Fruit fly (Drosophila melanogaster): ENCODE measurements around the gene CG16956.

CG16956 gene

dm6 chr2L:13396084-13396483 lies 18.3 kb downstream of the CG16956 start, which contains the start of gene CG16957:
CG16957 (minus strand) TSS chr2L:13396184.
- no peak for TF ChIP-seq CG6854 (GFP tag; optimal IDR thresholded peaks at IDR 0.05)
- no peak for TF ChIP-seq CG31627 (GFP tag; optimal IDR thresholded peaks at IDR 0.05)
- TF ChIP-seq ss (GFP tag; optimal IDR thresholded peaks at IDR 0.05): no peak
- TF ChIP-seq CG10669 (GFP tag; optimal IDR thresholded peaks at IDR 0.05): no peak
- no peak for TF ChIP-seq spab (GFP tag; optimal IDR thresholded peaks at IDR 0.05)
- no peak for TF ChIP-seq dsx (GFP tag; optimal IDR thresholded peaks at IDR 0.05; ENCODE audit: poor library complexity, severe bottlenecking)
- no peak for TF ChIP-seq dac (GFP tag; optimal IDR thresholded peaks at IDR 0.05)
- TF ChIP-seq CG6276 (GFP tag; optimal IDR thresholded peaks at IDR 0.05): no peak
- TF ChIP-seq Sox14 (GFP tag; optimal IDR thresholded peaks at IDR 0.05): no peak
- TF ChIP-seq CG8119 (GFP tag; IDR thresholded peaks at IDR 0.05): no peak
- TF ChIP-seq CG15336 (GFP tag; IDR thresholded peaks at IDR 0.05): no peak
- TF ChIP-seq Met (GFP tag; optimal IDR thresholded peaks at IDR 0.05): no peak
- TF ChIP-seq Sox15 (GFP tag; optimal IDR thresholded peaks at IDR 0.05): no peak
- no peak for TF ChIP-seq Hr39 (GFP tag; optimal IDR thresholded peaks at IDR 0.05)
- no peak for TF ChIP-seq Smox (GFP tag; optimal IDR thresholded peaks at IDR 0.05)
- TF ChIP-seq CG11902 (GFP tag; optimal IDR thresholded peaks at IDR 0.05): no peak
- no peak for TF ChIP-seq net (GFP tag; optimal IDR thresholded peaks at IDR 0.05)
- TF ChIP-seq Eip75B (GFP tag; optimal IDR thresholded peaks at IDR 0.05): no peak

dm6 chr2L:13394903-13395302 lies 19.5 kb downstream of the CG16956 start, which contains the start of gene RpL24:
RpL24 (minus strand) TSS chr2L:13395131.
- TF ChIP-seq net (GFP tag; optimal IDR thresholded peaks at IDR 0.05) (peak; percentile 95), lz (GFP tag; optimal IDR thresholded peaks at IDR 0.05) (peak; percentile 90), Hr39 (GFP tag; optimal IDR thresholded peaks at IDR 0.05) (peak; percentile 73), CG15336 (GFP tag; IDR thresholded peaks at IDR 0.05) (no peak), CG1621 (tag; optimal IDR thresholded peaks at IDR 0.05) (peak; percentile 73), OdsH (GFP tag; optimal IDR thresholded peaks at IDR 0.05) (peak; percentile 82), CG4318 (GFP tag; optimal IDR thresholded peaks at IDR 0.05) (no peak), Hr4 (GFP tag; optimal IDR thresholded peaks at IDR 0.05) (no peak), fd59A (GFP tag; optimal IDR thresholded peaks at IDR 0.05) (peak; percentile 61), CG8319 (GFP tag; optimal IDR thresholded peaks at IDR 0.05) (peak; percentile 73), CG6276 (GFP tag; optimal IDR thresholded peaks at IDR 0.05) (peak; percentile 58), vri (GFP tag; optimal IDR thresholded peaks at IDR 0.05) (peak; percentile 92), Lpt (GFP tag; optimal IDR thresholded peaks at IDR 0.05) (peak; percentile 23), CG16779 (tag; optimal IDR thresholded peaks at IDR 0.05) (peak; percentile 82), Smox (GFP tag; optimal IDR thresholded peaks at IDR 0.05) (peak; percentile 82), Sox14 (GFP tag; optimal IDR thresholded peaks at IDR 0.05) (peak; percentile 72), CG31627 (GFP tag; optimal IDR thresholded peaks at IDR 0.05) (peak; percentile 79), Sox15 (GFP tag; optimal IDR thresholded peaks at IDR 0.05) (peak; percentile 1), acj6 (GFP tag; optimal IDR thresholded peaks at IDR 0.05) (peak; percentile 85), CG6163 (GFP tag; IDR thresholded peaks at IDR 0.05) (peak; percentile 94), fd85E (GFP tag; optimal IDR thresholded peaks at IDR 0.05) (peak; percentile 90), CG8119 (GFP tag; IDR thresholded peaks at IDR 0.05) (no peak), CG6808 (GFP tag; optimal IDR thresholded peaks at IDR 0.05) (peak; percentile 78), svp (GFP tag) (no peak), Met (GFP tag; optimal IDR thresholded peaks at IDR 0.05) (peak; percentile 91), spab (GFP tag; optimal IDR thresholded peaks at IDR 0.05) (peak; percentile 70), CG8632 (GFP tag; optimal IDR thresholded peaks at IDR 0.05) (peak; percentile 77), Eip93F (GFP tag; optimal IDR thresholded peaks at IDR 0.05) (peak; percentile 23), achi (GFP tag; optimal IDR thresholded peaks at IDR 0.05) (peak; percentile 83), Hr38 (GFP tag; optimal IDR thresholded peaks at IDR 0.05) (no peak), Sox102F (GFP tag; optimal IDR thresholded peaks at IDR 0.05) (peak; percentile 91), pdm3 (GFP tag; optimal IDR thresholded peaks at IDR 0.05) (peak; percentile 85), CG32006 (GFP tag; optimal IDR thresholded peaks at IDR 0.05) (peak; percentile 41), Ets21C (GFP tag; optimal IDR thresholded peaks at IDR 0.05) (no peak), CG11902 (GFP tag; optimal IDR thresholded peaks at IDR 0.05) (peak; percentile 36), CG6792 (GFP tag; optimal IDR thresholded peaks at IDR 0.05) (peak; percentile 78), topi (GFP tag; optimal IDR thresholded peaks at IDR 0.05) (peak; percentile 90), Eip75B (GFP tag; optimal IDR thresholded peaks at IDR 0.05) (peak; percentile 89), CG6854 (GFP tag; optimal IDR thresholded peaks at IDR 0.05) (peak; percentile 98), CG3919 (GFP tag; optimal IDR thresholded peaks at IDR 0.05) (peak; percentile 95), salr (GFP tag; optimal IDR thresholded peaks at IDR 0.05) (peak; percentile 19 to 91), CG7368 (GFP tag; optimal IDR thresholded peaks at IDR 0.05) (peak; percentile 91), fkh (GFP tag; optimal IDR thresholded peaks at IDR 0.05) (no peak), Gug (GFP tag; IDR thresholded peaks at IDR 0.05) (peak; percentile 45; the same call in 1 of the 2 replicates), dac (GFP tag; optimal IDR thresholded peaks at IDR 0.05) (peak; percentile 75)
